Fruit fly (Drosophila melanogaster) whole organism, pupa: ENCODE measurements around the gene CG14647.
A peak's percentile ranks its signal among the peaks of the same experiment; 100 is the strongest.

Experiments
- CG10348 ChIP-seq: fragments of 200-800 bp; sonication (Bioruptor generic); IDR thresholded peaks from 2 replicates; pipeline ENCODE4 v1.3.6; 2022; ENCODE audit warnings: missing biosample characterization, missing genetic modification characterization
- CG12605 ChIP-seq: fragments of 200-800 bp; sonication (Bioruptor generic); IDR thresholded peaks from 2 replicates; pipeline ENCODE4 v1.3.6; 2022; ENCODE audit warnings: missing biosample characterization, missing genetic modification characterization
- CG13204 ChIP-seq: fragments of 200-800 bp; sonication (Bioruptor generic); optimal IDR thresholded peaks from 2 replicates; lab custom pipeline; 2018; ENCODE audit warnings: missing biosample characterization, mild to moderate bottlenecking, missing genetic modification characterization, moderate library complexity
- CG14655 ChIP-seq: fragments of 200-800 bp; sonication (Bioruptor generic); optimal IDR thresholded peaks from 3 replicates; lab custom pipeline; 2017; ENCODE audit warnings: mild to moderate bottlenecking, missing biosample characterization, missing genetic modification reagents, missing genetic modification characterization
- CG15710 ChIP-seq: fragments of 200-800 bp; sonication (Bioruptor generic); optimal IDR thresholded peaks from 2 replicates; lab custom pipeline; 2018; ENCODE audit warnings: missing biosample characterization, mild to moderate bottlenecking, missing genetic modification characterization, moderate library complexity
- CG17806 ChIP-seq: fragments of 200-800 bp; sonication (Bioruptor generic); optimal IDR thresholded peaks from 2 replicates; lab custom pipeline; 2018; ENCODE audit warnings: missing biosample characterization, mild to moderate bottlenecking, missing genetic modification characterization, moderate library complexity
- CG32121 ChIP-seq: fragments of 200-800 bp; sonication (Bioruptor generic); IDR thresholded peaks from 2 replicates; pipeline ENCODE4 v1.3.6; 2022; ENCODE audit warnings: missing biosample characterization, missing genetic modification characterization
- CG34367 ChIP-seq: fragments of 200-800 bp; sonication (Bioruptor generic); optimal IDR thresholded peaks from 2 replicates; lab custom pipeline; 2018; ENCODE audit warnings: missing biosample characterization, mild to moderate bottlenecking, missing genetic modification characterization
- CG4496 ChIP-seq: fragments of 200-800 bp; sonication (Bioruptor generic); IDR thresholded peaks from 3 replicates; pipeline ENCODE4 v1.3.6; 2022; ENCODE audit warnings: missing biosample characterization, missing genetic modification characterization
- CG8159 ChIP-seq: fragments of 200-800 bp; sonication (Bioruptor generic); optimal IDR thresholded peaks from 3 replicates; lab custom pipeline; 2018; ENCODE audit warnings: missing biosample characterization, mild to moderate bottlenecking, missing genetic modification characterization, moderate library complexity
- CG8301 ChIP-seq: fragments of 200-800 bp; sonication (Bioruptor generic); optimal IDR thresholded peaks from 2 replicates; lab custom pipeline; 2018; ENCODE audit warnings: missing biosample characterization, mild to moderate bottlenecking, missing genetic modification characterization
- CG9948 ChIP-seq: fragments of 200-800 bp; sonication (Bioruptor generic); optimal IDR thresholded peaks from 2 replicates; lab custom pipeline; 2018; ENCODE audit warnings: missing biosample characterization, mild to moderate bottlenecking, missing genetic modification characterization, moderate library complexity
- D1 ChIP-seq: fragments of 200-800 bp; sonication (Bioruptor generic); optimal IDR thresholded peaks from 2 replicates; lab custom pipeline; 2018; ENCODE audit warnings: missing biosample characterization, mild to moderate bottlenecking, missing genetic modification characterization, moderate library complexity
- EcR ChIP-seq: fragments of 200-800 bp; sonication (Bioruptor generic); optimal IDR thresholded peaks from 3 replicates; lab custom pipeline; 2019; ENCODE audit warnings: missing biosample characterization, missing genetic modification characterization, mild to moderate bottlenecking, moderate library complexity, missing genetic modification reagents
- Ets98B ChIP-seq: fragments of 200-800 bp; sonication (Bioruptor generic); IDR thresholded peaks from 2 replicates; pipeline ENCODE4 v1.3.6; 2022; ENCODE audit warnings: missing biosample characterization, missing genetic modification characterization
- Pif1A ChIP-seq: fragments of 200-800 bp; sonication (Bioruptor generic); optimal IDR thresholded peaks from 3 replicates; lab custom pipeline; 2016; ENCODE audit warnings: missing biosample characterization, missing genetic modification characterization
- Pif1B ChIP-seq: fragments of 200-800 bp; sonication (Bioruptor generic); optimal IDR thresholded peaks from 3 replicates; lab custom pipeline; 2016; ENCODE audit warnings: missing biosample characterization, missing genetic modification characterization
- Snoo ChIP-seq: fragments of 200-800 bp; sonication (Bioruptor generic); optimal IDR thresholded peaks from 3 replicates; lab custom pipeline; 2017; ENCODE audit warnings: missing biosample characterization, mild to moderate bottlenecking, missing genetic modification characterization, inconsistent platforms
- fd96Ca ChIP-seq: fragments of 200-800 bp; sonication (Bioruptor generic); IDR thresholded peaks from 3 replicates; pipeline ENCODE4 v1.3.6; 2022; ENCODE audit warnings: missing biosample characterization, missing genetic modification characterization
- gl ChIP-seq: fragments of 200-800 bp; sonication (Bioruptor generic); optimal IDR thresholded peaks from 2 replicates; lab custom pipeline; 2018; ENCODE audit warnings: missing biosample characterization, mild to moderate bottlenecking, missing genetic modification characterization
- rn ChIP-seq: fragments of 200-800 bp; sonication (Bioruptor generic); IDR thresholded peaks from 2 replicates; pipeline ENCODE4 v1.3.6; 2022; ENCODE audit warnings: missing biosample characterization, missing genetic modification characterization

CG14647 gene

DNA sequence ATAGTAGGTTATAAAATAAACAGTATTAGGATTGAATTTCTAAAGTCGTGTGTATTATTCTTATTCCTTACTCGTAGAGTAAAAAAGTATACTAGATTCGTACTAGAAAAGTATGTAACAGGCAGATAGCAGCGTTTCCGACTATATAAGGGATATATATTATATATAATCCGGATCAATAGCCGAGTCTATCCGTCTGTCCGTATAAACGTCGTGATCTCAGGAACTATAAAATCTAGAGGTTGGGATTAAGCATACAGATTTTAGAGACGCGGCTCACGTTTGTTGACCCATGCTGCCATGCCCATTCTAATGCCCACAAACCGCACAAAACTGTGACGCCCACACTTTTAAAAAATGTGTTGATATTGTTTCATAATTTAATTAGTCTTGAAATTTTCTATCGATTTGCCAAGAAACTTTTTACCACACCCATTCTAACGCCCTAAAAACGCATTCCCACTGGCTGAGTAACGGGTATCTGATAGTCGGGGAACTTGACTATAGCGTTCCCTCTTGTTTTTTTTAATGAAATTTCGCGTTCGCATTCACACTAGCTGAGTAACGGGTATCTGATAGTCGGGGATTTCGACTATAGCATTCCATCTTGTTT is 1.8 kb downstream of the CG14647 start, which contains the start of gene CG9853:
Gene CG9853, minus strand, starts transcription at position 51 of the 613 bp plus-strand sequence.
- TF ChIP-seq CG12605 (no peak), fd96Ca (GFP tag; lab: Robert Waterston, UW) (no peak), EcR (no peak), CG9948 (no peak), CG8159 (tag; lab: Kevin White, UChicago) (no peak), CG8301 (tag; lab: Kevin White, UChicago) (no peak), CG14655 (GFP tag; lab: Kevin White, UChicago) (no peak), CG15710 (tag; lab: Kevin White, UChicago) (no peak), Pif1A (GFP tag; lab: Kevin White, UChicago) (no peak), CG4496 (no peak), D1 (tag; lab: Kevin White, UChicago) (no peak), Snoo (tag; lab: Kevin White, UChicago) (no peak), rn (GFP tag; lab: Robert Waterston, UW) (no peak), CG13204 (GFP tag; lab: Kevin White, UChicago) (no peak), Ets98B (no peak), CG10348 (GFP tag; lab: Robert Waterston, UW) (no peak), CG34367 (tag; lab: Kevin White, UChicago) (no peak), Pif1B (no peak)

DNA sequence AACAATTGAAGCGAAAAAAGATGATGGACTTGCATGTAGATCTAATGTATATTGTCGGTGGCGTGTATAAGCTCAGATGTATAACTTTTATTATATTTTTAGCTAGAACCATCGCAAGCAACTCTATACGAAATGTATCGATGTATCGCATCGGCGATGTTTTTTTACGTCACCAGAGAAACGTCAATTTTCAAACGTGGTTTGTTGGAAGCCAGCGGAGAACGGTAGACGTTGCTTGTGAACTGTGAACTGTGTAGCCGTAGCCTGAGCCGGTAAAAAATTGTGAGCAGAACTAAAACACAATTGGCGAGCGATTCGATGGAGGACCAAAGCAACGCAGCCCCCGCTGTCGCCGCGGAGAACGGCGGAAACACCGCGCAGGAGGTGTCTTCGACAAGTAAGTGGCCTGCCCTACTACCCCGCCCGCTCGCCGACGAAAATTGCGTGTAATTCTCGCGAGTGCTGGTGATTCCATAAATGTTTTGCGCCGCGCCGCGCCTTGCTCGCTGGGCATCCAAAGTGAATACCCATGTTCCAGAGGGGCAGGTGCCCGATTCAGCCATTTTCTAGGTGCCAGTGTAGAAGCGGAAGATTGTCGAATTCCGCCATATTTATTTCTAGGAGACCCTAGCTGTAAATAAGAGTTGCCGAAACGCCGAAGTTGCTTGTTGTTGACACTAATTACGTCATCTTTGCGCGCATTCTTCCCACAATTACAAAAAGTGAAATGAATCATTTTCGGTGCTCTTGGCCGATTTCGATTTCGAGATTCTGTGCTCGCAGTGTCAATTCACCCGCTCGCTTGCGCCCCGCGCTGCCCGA is 2.8 kb downstream of the CG14647 start, which contains the start of gene lost:
Gene lost, plus strand, starts transcription at position 193 of the 822 bp plus-strand sequence.
- TF ChIP-seq EcR (no peak), Pif1B (no peak), Snoo (tag; lab: Kevin White, UChicago) (peak; percentile 33), CG15710 (tag; lab: Kevin White, UChicago) (no peak), CG12605 (no peak), CG32121 (GFP tag; lab: Robert Waterston, UW) (peak; percentile 24; the same call in 1 of the 2 replicates), fd96Ca (GFP tag; lab: Robert Waterston, UW) (peak; percentile 39; the same call in 1 of the 3 replicates), CG17806 (tag; lab: Kevin White, UChicago) (no peak), CG4496 (peak; percentile 54; the same call in 1 of the 3 replicates), Ets98B (peak; percentile 37), CG8159 (tag; lab: Kevin White, UChicago) (no peak), D1 (tag; lab: Kevin White, UChicago) (peak; percentile 42), CG13204 (GFP tag; lab: Kevin White, UChicago) (no peak), CG14655 (GFP tag; lab: Kevin White, UChicago) (no peak)

- TF ChIP-seq CG34367 (tag; lab: Kevin White, UChicago) (no peak), rn (GFP tag; lab: Robert Waterston, UW) (no peak), CG17806 (tag; lab: Kevin White, UChicago) (peak; percentile 10), CG9948 (peak; percentile 8), fd96Ca (GFP tag; lab: Robert Waterston, UW) (0 out of 3 replicates have a peak, but pooled peaks have one; percentile 30), gl (tag; lab: Kevin White, UChicago) (no peak), CG10348 (GFP tag; lab: Robert Waterston, UW) (no peak), CG14655 (GFP tag; lab: Kevin White, UChicago) (no peak), CG4496 (no peak), CG15710 (tag; lab: Kevin White, UChicago) (peak; percentile 1), D1 (tag; lab: Kevin White, UChicago) (no peak), CG8301 (tag; lab: Kevin White, UChicago) (peak; percentile 8), CG32121 (GFP tag; lab: Robert Waterston, UW) (no peak), Pif1B (peak; percentile 15), EcR (peak; percentile 77), CG8159 (tag; lab: Kevin White, UChicago) (no peak), Ets98B (no peak), CG13204 (GFP tag; lab: Kevin White, UChicago) (no peak), CG12605 (no peak), Pif1A (GFP tag; lab: Kevin White, UChicago) (no peak), Snoo (tag; lab: Kevin White, UChicago) (no peak)
Observed at dm6 chr3R:4403706-4404392, 3.5 kb downstream of the CG14647 start.

dm6 chr3R:4407325-4407724 is 7.0 kb downstream of the CG14647 start:
- TF ChIP-seq Snoo (tag; lab: Kevin White, UChicago) = no peak
- TF ChIP-seq CG4496 = no peak
- peak; percentile 46 for TF ChIP-seq CG13204 (GFP tag; lab: Kevin White, UChicago)
- no peak for TF ChIP-seq CG10348 (GFP tag; lab: Robert Waterston, UW)
- peak; percentile 96 for TF ChIP-seq EcR
- TF ChIP-seq CG8301 (tag; lab: Kevin White, UChicago) = no peak

DNA sequence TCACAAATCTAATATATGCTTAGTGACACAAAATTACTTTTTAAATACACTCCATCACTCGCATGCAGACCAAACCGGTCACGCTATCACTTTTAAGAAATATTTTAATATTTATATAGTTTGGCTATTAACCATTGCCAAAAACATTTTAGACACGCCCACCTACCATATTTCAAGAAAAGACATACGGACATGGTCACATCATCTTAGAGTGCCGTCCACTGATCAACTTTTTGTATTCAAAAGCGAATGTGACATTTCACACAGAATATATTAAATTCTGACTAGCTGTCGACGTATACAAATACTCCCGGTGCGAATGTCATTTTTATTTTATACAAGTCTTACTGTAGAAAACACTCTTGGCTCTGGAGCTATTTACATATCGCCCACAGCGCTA is 15.8 kb downstream of the CG14647 start, which contains the start of gene CG31528:
Gene CG31528, plus strand, starts transcription at position 301 of the 400 bp plus-strand sequence.
- TF ChIP-seq CG14655 (GFP tag; lab: Kevin White, UChicago) (no peak), CG4496 (no peak), D1 (tag; lab: Kevin White, UChicago) (no peak), Pif1B (no peak), rn (GFP tag; lab: Robert Waterston, UW) (no peak), CG17806 (tag; lab: Kevin White, UChicago) (no peak), CG8159 (tag; lab: Kevin White, UChicago) (no peak), CG15710 (tag; lab: Kevin White, UChicago) (no peak), EcR (no peak), fd96Ca (GFP tag; lab: Robert Waterston, UW) (no peak), gl (tag; lab: Kevin White, UChicago) (no peak), CG13204 (GFP tag; lab: Kevin White, UChicago) (no peak), CG32121 (GFP tag; lab: Robert Waterston, UW) (no peak), Snoo (tag; lab: Kevin White, UChicago) (no peak), CG9948 (no peak), CG10348 (GFP tag; lab: Robert Waterston, UW) (no peak), Pif1A (GFP tag; lab: Kevin White, UChicago) (no peak), CG12605 (no peak), CG8301 (tag; lab: Kevin White, UChicago) (no peak)
- TF ChIP-seq, all 21 proteins: peak for 0
